Worm (Caenorhabditis elegans): Measurements from ENCODE around the gene ceh-22.

- TF ChIP-seq him-1 (tag; optimal IDR thresholded peaks at IDR 0.05) (no peak), W03F9.2 (tag; optimal IDR thresholded peaks at IDR 0.05) (no peak)
Measured at ce11 chrV:10683458-10683857, 11.7 kb downstream of the ceh-22 start.

Data from whole organism, L4/young adult.